Fruit fly (Drosophila melanogaster) whole organism, embryonic: Measurements from ENCODE around the gene CG2104.
A peak's percentile ranks its signal among the peaks of the same experiment; 100 is the strongest.

Source experiments
- Ada2b ChIP-seq: fragments of 200-800 bp; sonication (Bioruptor generic); IDR thresholded peaks from 2 replicates; pipeline ENCODE4 v1.3.6; 2022; ENCODE audit warnings: missing biosample characterization, missing genetic modification characterization
- B-H2 ChIP-seq: fragments of 200-800 bp; sonication (Bioruptor generic); optimal IDR thresholded peaks from 2 replicates; lab custom pipeline; 2018; ENCODE audit warnings: missing biosample characterization, mild to moderate bottlenecking, missing genetic modification characterization
- Blimp-1 ChIP-seq: fragments of 200-800 bp; sonication (Bioruptor generic); optimal IDR thresholded peaks from 3 replicates; lab custom pipeline; 2018; ENCODE audit warnings: missing biosample characterization, missing genetic modification characterization, mild to moderate bottlenecking, moderate library complexity, missing genetic modification reagents
- CG10147 ChIP-seq: fragments of 200-800 bp; sonication (Bioruptor generic); optimal IDR thresholded peaks from 2 replicates; lab custom pipeline; 2019; ENCODE audit warnings: missing biosample characterization, mild to moderate bottlenecking, missing genetic modification characterization, moderate library complexity
- CG13123 ChIP-seq: fragments of 200-800 bp; sonication (Bioruptor generic); optimal IDR thresholded peaks from 2 replicates; lab custom pipeline; 2016; ENCODE audit warnings: missing biosample characterization, missing genetic modification characterization
- CG13624 ChIP-seq: fragments of 200-800 bp; sonication (Bioruptor generic); optimal IDR thresholded peaks from 2 replicates; lab custom pipeline; 2016; ENCODE audit warnings: missing biosample characterization, missing genetic modification characterization
- CG14050 ChIP-seq: fragments of 200-800 bp; sonication (Bioruptor generic); IDR thresholded peaks from 3 replicates; pipeline ENCODE4 v1.3.6; 2022; ENCODE audit warnings: missing biosample characterization, missing genetic modification characterization
- CG1603 ChIP-seq: fragments of 200-800 bp; sonication (Bioruptor generic); optimal IDR thresholded peaks from 2 replicates; lab custom pipeline; 2019; ENCODE audit warnings: missing biosample characterization, mild to moderate bottlenecking, missing genetic modification characterization, moderate library complexity
- CG17912 ChIP-seq: fragments of 200-800 bp; sonication (Bioruptor generic); optimal IDR thresholded peaks from 2 replicates; lab custom pipeline; 2018; ENCODE audit warnings: missing biosample characterization, mild to moderate bottlenecking, missing genetic modification characterization
- CG2202 ChIP-seq: fragments of 200-800 bp; sonication (Bioruptor generic); optimal IDR thresholded peaks from 2 replicates; lab custom pipeline; 2018; ENCODE audit warnings: missing biosample characterization, mild to moderate bottlenecking, missing genetic modification characterization
- CG2678 ChIP-seq: fragments of 200-800 bp; sonication (Bioruptor generic); optimal IDR thresholded peaks from 3 replicates; lab custom pipeline; 2019; ENCODE audit warnings: missing biosample characterization, mild to moderate bottlenecking, missing genetic modification characterization, moderate library complexity
- CG31441 ChIP-seq: fragments of 200-800 bp; sonication (Bioruptor generic); IDR thresholded peaks from 2 replicates; pipeline ENCODE4 v1.3.6; 2022; ENCODE audit warnings: missing biosample characterization, missing genetic modification characterization
- CG32532 ChIP-seq: fragments of 200-800 bp; sonication (Bioruptor generic); IDR thresholded peaks from 2 replicates; pipeline ENCODE4 v1.3.6; 2022; ENCODE audit warnings: missing biosample characterization, missing genetic modification characterization
- CG4820 ChIP-seq: fragments of 200-800 bp; sonication (Bioruptor generic); optimal IDR thresholded peaks from 3 replicates; lab custom pipeline; 2016; ENCODE audit warnings: missing biosample characterization, missing genetic modification characterization
- CG4854 ChIP-seq: fragments of 200-800 bp; sonication (Bioruptor generic); optimal IDR thresholded peaks from 2 replicates; lab custom pipeline; 2016; ENCODE audit warnings: missing biosample characterization, missing genetic modification characterization, inconsistent platforms
- CG5953 ChIP-seq: fragments of 200-800 bp; sonication (Bioruptor generic); IDR thresholded peaks from 2 replicates; pipeline ENCODE4 v1.3.6; 2022; ENCODE audit warnings: missing biosample characterization, missing genetic modification characterization
- CG7357 ChIP-seq: fragments of 200-800 bp; sonication (Bioruptor generic); IDR thresholded peaks from 3 replicates; pipeline ENCODE4 v1.3.6; 2022; ENCODE audit warnings: missing biosample characterization, missing genetic modification characterization
- CG7786 ChIP-seq: fragments of 200-800 bp; sonication (Bioruptor generic); optimal IDR thresholded peaks from 2 replicates; lab custom pipeline; 2016; ENCODE audit warnings: missing biosample characterization, missing genetic modification characterization
- CG9727 ChIP-seq: fragments of 200-800 bp; sonication (Bioruptor generic); optimal IDR thresholded peaks from 3 replicates; lab custom pipeline; 2017; ENCODE audit warnings: missing biosample characterization, mild to moderate bottlenecking, missing genetic modification characterization
- CTCF ChIP-seq: fragments of 200-800 bp; sonication (Bioruptor generic); optimal IDR thresholded peaks from 2 replicates; lab custom pipeline; 2017; ENCODE audit warnings: missing biosample characterization, mild to moderate bottlenecking, missing genetic modification characterization, moderate library complexity
- Dip3 ChIP-seq: fragments of 200-800 bp; sonication (Bioruptor generic); optimal IDR thresholded peaks from 3 replicates; lab custom pipeline; 2016; ENCODE audit warnings: missing biosample characterization, missing genetic modification characterization
- Drgx ChIP-seq: fragments of 200-800 bp; sonication (Bioruptor generic); IDR thresholded peaks from 2 replicates; pipeline ENCODE4 v1.3.6; 2022; ENCODE audit warnings: missing biosample characterization, missing genetic modification characterization
- Fer1 ChIP-seq: fragments of 200-800 bp; sonication (Bioruptor generic); optimal IDR thresholded peaks from 2 replicates; lab custom pipeline; 2017; ENCODE audit warnings: missing biosample characterization, mild to moderate bottlenecking, missing genetic modification characterization
- Lhr ChIP-seq: fragments of 200-800 bp; sonication (Bioruptor generic); optimal IDR thresholded peaks from 3 replicates; lab custom pipeline; 2017; ENCODE audit warnings: mild to moderate bottlenecking, missing biosample characterization, missing genetic modification reagents, missing genetic modification characterization
- Mes4 ChIP-seq: fragments of 200-800 bp; sonication (Bioruptor generic); optimal IDR thresholded peaks from 2 replicates; lab custom pipeline; 2016; ENCODE audit warnings: missing biosample characterization, missing genetic modification characterization
- Neu2 ChIP-seq: fragments of 200-800 bp; sonication (Bioruptor generic); optimal IDR thresholded peaks from 3 replicates; lab custom pipeline; 2016; ENCODE audit warnings: missing biosample characterization, missing genetic modification characterization, borderline replicate concordance
- Nf-YA ChIP-seq: fragments of 200-800 bp; sonication (Bioruptor generic); IDR thresholded peaks from 2 replicates; pipeline ENCODE4 v1.3.6; 2022; ENCODE audit warnings: missing biosample characterization, missing genetic modification characterization
- Nf-YB ChIP-seq: fragments of 200-800 bp; sonication (Bioruptor generic); optimal IDR thresholded peaks from 3 replicates; lab custom pipeline; 2019; ENCODE audit warnings: missing biosample characterization, mild to moderate bottlenecking, missing genetic modification characterization, moderate library complexity
- Oaz ChIP-seq: fragments of 200-800 bp; sonication (Bioruptor generic); IDR thresholded peaks from 2 replicates; pipeline ENCODE4 v1.3.6; 2022; ENCODE audit warnings: missing biosample characterization, missing genetic modification characterization
- Sin3A ChIP-seq: fragments of >200 bp; optimal IDR thresholded peaks from 2 replicates; lab custom pipeline; 2018
- Stat92E ChIP-seq, 3 experiments: fragments of >200 bp in 2 of 3; fragments of 200-800 bp in 1 of 3; sonication (Bioruptor generic) in 1 of 3; optimal IDR thresholded peaks; 2 replicates each; lab custom pipeline; 2017 to 2019; ENCODE audit warnings: missing biosample characterization in 3 of 3, missing genetic modification characterization in 3 of 3, mild to moderate bottlenecking in 1 of 3, moderate library complexity in 1 of 3
- Trl ChIP-seq, 3 experiments: fragments of >200 bp in 2 of 3; fragments of 200-800 bp in 1 of 3; sonication (Bioruptor generic) in 1 of 3; optimal IDR thresholded peaks; 2 replicates in 1 of 3; 3 replicates in 2 of 3; lab custom pipeline; 2016 to 2017; ENCODE audit warnings: missing biosample characterization in 1 of 3, missing genetic modification characterization in 1 of 3
- chif ChIP-seq, 2 experiments: fragments of 200-800 bp; sonication (Bioruptor generic); optimal IDR thresholded peaks; 3 replicates each; lab custom pipeline; 2016; ENCODE audit warnings: missing biosample characterization in 2 of 2, missing genetic modification characterization in 2 of 2
- dmrt11E ChIP-seq: fragments of 200-800 bp; sonication (Bioruptor generic); optimal IDR thresholded peaks from 3 replicates; lab custom pipeline; 2018; ENCODE audit warnings: missing biosample characterization, mild to moderate bottlenecking, missing genetic modification characterization, moderate library complexity
- esg ChIP-seq: fragments of 200-800 bp; sonication (Bioruptor generic); conservative IDR thresholded peaks from 2 replicates; pipeline ENCODE4 v1.3.6; 2022; ENCODE audit warnings: missing biosample characterization, missing genetic modification characterization
- exex ChIP-seq: fragments of 200-800 bp; sonication (Bioruptor generic); optimal IDR thresholded peaks from 4 replicates; lab custom pipeline; 2018; ENCODE audit warnings: missing biosample characterization, mild to moderate bottlenecking, missing genetic modification characterization, moderate library complexity
- fru ChIP-seq: fragments of >200 bp; optimal IDR thresholded peaks from 2 replicates; lab custom pipeline; 2017
- gcm ChIP-seq: fragments of 200-800 bp; sonication (Bioruptor generic); optimal IDR thresholded peaks from 2 replicates; lab custom pipeline; 2019; ENCODE audit warnings: missing biosample characterization, mild to moderate bottlenecking, missing genetic modification characterization, moderate library complexity
- hbn ChIP-seq: fragments of 200-800 bp; sonication (Bioruptor generic); IDR thresholded peaks from 2 replicates; pipeline ENCODE4 v1.3.6; 2022; ENCODE audit warnings: missing biosample characterization, missing genetic modification characterization; ENCODE audit not compliant: partially characterized antibody
- knrl ChIP-seq: fragments of 200-800 bp; sonication (Bioruptor generic); IDR thresholded peaks from 3 replicates; pipeline ENCODE4 v1.3.6; 2022; ENCODE audit warnings: missing biosample characterization, missing genetic modification characterization; ENCODE audit not compliant: partially characterized antibody
- mld ChIP-seq: fragments of 200-800 bp; sonication (Bioruptor generic); IDR thresholded peaks from 3 replicates; pipeline ENCODE4 v1.3.6; 2022; ENCODE audit warnings: missing biosample characterization, missing genetic modification characterization; ENCODE audit not compliant: partially characterized antibody
- nerfin-1 ChIP-seq: fragments of 200-800 bp; sonication (Bioruptor generic); optimal IDR thresholded peaks from 3 replicates; lab custom pipeline; 2019; ENCODE audit warnings: missing biosample characterization, mild to moderate bottlenecking, missing genetic modification characterization, moderate library complexity
- p53 ChIP-seq: fragments of 200-800 bp; sonication (Bioruptor generic); optimal IDR thresholded peaks from 2 replicates; lab custom pipeline; 2016; ENCODE audit warnings: missing biosample characterization, missing genetic modification characterization
- pfk ChIP-seq: fragments of 200-800 bp; sonication (Bioruptor generic); optimal IDR thresholded peaks from 2 replicates; lab custom pipeline; 2018; ENCODE audit warnings: missing biosample characterization, mild to moderate bottlenecking, missing genetic modification characterization, moderate library complexity
- pita ChIP-seq: fragments of 200-800 bp; sonication (Bioruptor generic); optimal IDR thresholded peaks from 2 replicates; lab custom pipeline; 2017; ENCODE audit warnings: missing biosample characterization, mild to moderate bottlenecking, missing genetic modification characterization
- pnt ChIP-seq: fragments of 200-800 bp; sonication (Bioruptor generic); optimal IDR thresholded peaks from 3 replicates; lab custom pipeline; 2016; ENCODE audit warnings: missing biosample characterization, missing genetic modification characterization
- row ChIP-seq: fragments of 200-800 bp; sonication (Bioruptor generic); IDR thresholded peaks from 3 replicates; pipeline ENCODE4 v1.3.6; 2022; ENCODE audit warnings: missing biosample characterization, missing genetic modification characterization
- trem ChIP-seq: fragments of 200-800 bp; optimal IDR thresholded peaks from 3 replicates; lab custom pipeline; 2019; ENCODE audit warnings: missing biosample characterization, mild to moderate bottlenecking, missing genetic modification characterization, moderate library complexity
- zf30C ChIP-seq: fragments of 200-800 bp; sonication (Bioruptor generic); optimal IDR thresholded peaks from 3 replicates; lab custom pipeline; 2018; ENCODE audit warnings: missing biosample characterization, mild to moderate bottlenecking, missing genetic modification characterization
- zfh2 ChIP-seq: fragments of 200-800 bp; sonication (Bioruptor generic); optimal IDR thresholded peaks from 2 replicates; lab custom pipeline; 2016; ENCODE audit warnings: missing biosample characterization, missing genetic modification characterization

Gene CG2104

DNA sequence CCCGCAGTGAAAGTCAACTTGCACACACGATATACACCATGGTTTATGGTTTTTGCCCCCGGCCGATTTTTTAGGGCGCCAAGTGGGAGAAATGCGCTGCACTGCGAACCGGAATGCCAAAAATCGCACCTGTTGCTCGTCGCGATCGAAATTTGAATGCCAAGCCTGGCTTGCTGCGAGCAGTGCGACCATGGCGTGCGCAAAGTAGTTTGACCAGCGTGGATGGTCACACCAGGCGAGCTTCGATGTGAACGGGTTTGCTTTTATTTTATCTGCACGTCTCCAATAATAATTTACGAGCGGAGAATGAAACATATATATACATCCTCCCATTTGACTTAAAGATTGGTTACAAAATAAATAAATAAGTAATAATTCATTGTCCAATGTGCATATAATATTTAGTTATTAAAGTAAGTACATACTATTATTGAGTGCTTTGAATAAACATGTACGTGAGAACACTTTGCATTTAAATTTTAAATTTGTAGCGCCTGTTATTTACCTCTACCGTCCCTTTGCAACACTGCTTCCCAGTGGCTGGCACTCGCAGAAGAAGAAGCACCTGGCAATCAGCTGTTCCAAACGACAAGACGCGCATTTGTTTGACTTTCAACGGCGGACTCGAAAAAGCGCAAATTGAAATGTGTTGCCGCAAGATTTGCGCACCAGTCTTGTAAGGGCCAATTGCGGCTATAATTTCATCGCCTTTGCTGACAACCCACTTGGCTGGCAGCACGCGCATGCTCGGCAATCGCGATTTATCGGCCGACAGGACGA is 7.6 kb downstream of the CG2104 start, which contains the start of the genes Rab23 and plx (continued):
- no peak for TF ChIP-seq Nf-YB (GFP tag; lab: Kevin White, UChicago)
- TF ChIP-seq CTCF (GFP tag; lab: Kevin White, UChicago), result peak; percentile 8
- no peak for TF ChIP-seq Ada2b (GFP tag; lab: Robert Waterston, UW)
- peak; percentile 71 for TF ChIP-seq CG7357 (GFP tag; lab: Robert Waterston, UW)
- TF ChIP-seq exex (tag; lab: Kevin White, UChicago), result no peak
- no peak for TF ChIP-seq Stat92E (GFP tag; optimal IDR thresholded peaks at IDR 0.05; lab: Kevin White, UChicago)
- TF ChIP-seq gcm, result no peak
- TF ChIP-seq CG13624, result peak; percentile 11
- no peak for TF ChIP-seq knrl
- TF ChIP-seq CG17912, result no peak
- peak; percentile 67 for TF ChIP-seq CG1603
- TF ChIP-seq CG4854 (GFP tag; lab: Kevin White, UChicago), result no peak
- TF ChIP-seq chif (GFP tag; optimal IDR thresholded peaks at IDR 0.05; lab: Kevin White, UChicago), result no peak
- no peak for TF ChIP-seq pita
- TF ChIP-seq CG2678, result no peak
- no peak for TF ChIP-seq Neu2 (GFP tag; lab: Kevin White, UChicago)
- no peak for TF ChIP-seq CG14050
- TF ChIP-seq pnt, result no peak
- TF ChIP-seq CG2202 (tag; lab: Kevin White, UChicago), result no peak
- no peak for TF ChIP-seq CG10147 (GFP tag; lab: Kevin White, UChicago)
- TF ChIP-seq CG31441 (GFP tag; lab: Robert Waterston, UW), result no peak; the same call in 1 of the 2 replicates
- no peak for TF ChIP-seq Oaz (GFP tag; lab: Robert Waterston, UW)
- TF ChIP-seq mld (GFP tag; lab: Robert Waterston, UW), result no peak
- TF ChIP-seq Drgx (GFP tag; lab: Robert Waterston, UW), result no peak
- peak; percentile 4 for TF ChIP-seq CG9727 (GFP tag; lab: Kevin White, UChicago)
- no peak for TF ChIP-seq fru (lab: Kevin White, UChicago)
- TF ChIP-seq Trl (optimal IDR thresholded peaks at IDR 0.05; lab: Kevin White, UChicago), result no peak
- TF ChIP-seq Trl (GFP tag; optimal IDR thresholded peaks at IDR 0.05; lab: Kevin White, UChicago), result peak; percentile 19
- no peak for TF ChIP-seq Dip3 (GFP tag; lab: Kevin White, UChicago)
- peak; percentile 22 for TF ChIP-seq zfh2
- peak; percentile 44 for TF ChIP-seq B-H2 (GFP tag; lab: Kevin White, UChicago)
- TF ChIP-seq Nf-YA (GFP tag; lab: Robert Waterston, UW), result no peak
- no peak for TF ChIP-seq Blimp-1
- TF ChIP-seq CG7786, result peak; percentile 1
- TF ChIP-seq Sin3A (lab: Kevin White, UChicago), result peak; percentile 94
- no peak for TF ChIP-seq CG32532 (GFP tag; lab: Robert Waterston, UW)
- peak; percentile 8 for TF ChIP-seq dmrt11E (tag; lab: Kevin White, UChicago)
- TF ChIP-seq esg, result no peak
- TF ChIP-seq Mes4 (GFP tag; lab: Kevin White, UChicago), result no peak
- peak; percentile 50 for TF ChIP-seq Lhr (GFP tag; lab: Kevin White, UChicago)
- no peak for TF ChIP-seq nerfin-1 (tag; lab: Kevin White, UChicago)
- TF ChIP-seq CG4820 (GFP tag; lab: Kevin White, UChicago), result no peak
- no peak for TF ChIP-seq zf30C (GFP tag; lab: Kevin White, UChicago)
- TF ChIP-seq pfk (GFP tag; lab: Kevin White, UChicago), result no peak
- no peak for TF ChIP-seq CG13123 (GFP tag; lab: Kevin White, UChicago)
- no peak for TF ChIP-seq Fer1 (GFP tag; lab: Kevin White, UChicago)
- peak; percentile 39 for TF ChIP-seq trem (tag; lab: Kevin White, UChicago)
- no peak for TF ChIP-seq p53 (GFP tag; lab: Kevin White, UChicago)
- TF ChIP-seq CG5953 (GFP tag; lab: Robert Waterston, UW), result no peak
- no peak; the same call in 2 of the 3 replicates for TF ChIP-seq row
- no peak for TF ChIP-seq hbn (GFP tag; lab: Robert Waterston, UW)
